Worm (Caenorhabditis elegans) whole organism, L4 larva: ENCODE results near the gene F52H2.3.

Experiments used
- D1046.2 ChIP-seq: fragments of 200-800 bp; sonication (Bioruptor generic); IDR thresholded peaks from 2 replicates; pipeline ENCODE4 v1.3.6; 2022; ENCODE audit warnings: missing genetic modification characterization, missing compliant biosample characterization
- F10B5.3 ChIP-seq: sonication (generic microtip); optimal IDR thresholded peaks from 2 replicates; lab custom pipeline; 2016; ENCODE audit warnings: mild to moderate bottlenecking, missing genetic modification characterization, missing compliant biosample characterization
- F26F4.8 ChIP-seq: fragments of 200-800 bp; sonication (Bioruptor generic); conservative IDR thresholded peaks from 2 replicates; pipeline ENCODE4 v1.3.6; 2022; ENCODE audit warnings: missing genetic modification characterization, missing compliant biosample characterization
- Y75B8A.6 ChIP-seq: fragments of 200-800 bp; sonication (Bioruptor generic); IDR thresholded peaks from 2 replicates; pipeline ENCODE4 v1.3.6; 2022; ENCODE audit warnings: missing genetic modification reagents, missing genetic modification characterization, missing compliant biosample characterization
- ZK337.2 ChIP-seq: fragments of 200-800 bp; sonication (Bioruptor generic); IDR thresholded peaks from 2 replicates; pipeline ENCODE4 v1.3.6; 2022; ENCODE audit warnings: missing genetic modification reagents, missing genetic modification characterization, missing compliant biosample characterization
- arid-1 ChIP-seq: fragments of 200-800 bp; sonication (Bioruptor generic); conservative IDR thresholded peaks from 2 replicates; pipeline ENCODE4 v1.3.6; 2022; ENCODE audit warnings: missing genetic modification reagents, missing genetic modification characterization, missing compliant biosample characterization
- ceh-20 ChIP-seq: fragments of 200-800 bp; sonication (Bioruptor generic); IDR thresholded peaks from 2 replicates; pipeline ENCODE4 v1.3.6; 2022; ENCODE audit warnings: missing genetic modification reagents, missing genetic modification characterization, missing compliant biosample characterization
- ceh-28 ChIP-seq: fragments of 150-350 bp; optimal IDR thresholded peaks from 2 replicates; lab custom pipeline; 2014; ENCODE audit warnings: missing biosample characterization, missing genetic modification reagents, missing genetic modification characterization
- ceh-32 ChIP-seq: sonication (generic microtip); optimal IDR thresholded peaks from 2 replicates; lab custom pipeline; 2016; ENCODE audit warnings: mild to moderate bottlenecking, missing genetic modification characterization, missing compliant biosample characterization; ENCODE audit not compliant: poor library complexity
- ceh-44 ChIP-seq: fragments of 200-800 bp; sonication (Bioruptor generic); IDR thresholded peaks from 2 replicates; pipeline ENCODE4 v1.3.6; 2022; ENCODE audit warnings: missing genetic modification reagents, missing genetic modification characterization, missing compliant biosample characterization
- ces-1 ChIP-seq: fragments of 150-350 bp; sonication (generic microtip); optimal IDR thresholded peaks from 4 replicates; lab custom pipeline; 2014; ENCODE audit warnings: missing biosample characterization, missing genetic modification reagents, missing genetic modification characterization
- cey-2 ChIP-seq: sonication (generic microtip); optimal IDR thresholded peaks from 3 replicates; lab custom pipeline; 2017; ENCODE audit warnings: missing genetic modification characterization, mild to moderate bottlenecking, missing compliant biosample characterization, antibody characterized with exemption, borderline replicate concordance; ENCODE audit not compliant: insufficient read depth
- ctbp-1 ChIP-seq: fragments of 200-800 bp; sonication (Bioruptor generic); IDR thresholded peaks from 2 replicates; pipeline ENCODE4 v1.3.6; 2022; ENCODE audit warnings: missing genetic modification reagents, missing genetic modification characterization, missing compliant biosample characterization
- daf-12 ChIP-seq: fragments of 150-350 bp; optimal IDR thresholded peaks from 2 replicates; lab custom pipeline; 2014; ENCODE audit warnings: missing biosample characterization, missing genetic modification reagents, missing genetic modification characterization
- daf-16 ChIP-seq, 3 experiments: sonication (generic microtip); optimal IDR thresholded peaks; 2 replicates each; lab custom pipeline; 2016 to 2017; ENCODE audit warnings: missing genetic modification characterization in 3 of 3, missing genetic modification reagents in 3 of 3, mild to moderate bottlenecking in 2 of 3, missing compliant biosample characterization in 2 of 3, missing biosample characterization in 1 of 3, moderate library complexity in 1 of 3
- daf-8 ChIP-seq: fragments of 200-800 bp; sonication (Bioruptor generic); IDR thresholded peaks from 2 replicates; pipeline ENCODE4 v1.3.6; 2022; ENCODE audit warnings: missing genetic modification characterization, missing compliant biosample characterization
- dmd-6 ChIP-seq: fragments of 200-800 bp; sonication (Bioruptor generic); IDR thresholded peaks from 2 replicates; pipeline ENCODE4 v1.3.6; 2022; ENCODE audit warnings: missing genetic modification reagents, missing genetic modification characterization, missing compliant biosample characterization
- dmd-8 ChIP-seq: fragments of 200-800 bp; sonication (Bioruptor generic); IDR thresholded peaks from 2 replicates; pipeline ENCODE4 v1.3.6; 2022; ENCODE audit warnings: missing genetic modification characterization, missing compliant biosample characterization
- dmd-9 ChIP-seq: fragments of 200-800 bp; sonication (Bioruptor generic); IDR thresholded peaks from 2 replicates; pipeline ENCODE4 v1.3.6; 2022; ENCODE audit warnings: missing genetic modification reagents, missing genetic modification characterization, missing compliant biosample characterization
- duxl-1 ChIP-seq: sonication (generic microtip); optimal IDR thresholded peaks from 2 replicates; lab custom pipeline; 2016; ENCODE audit warnings: mild to moderate bottlenecking, missing genetic modification characterization, moderate library complexity, missing compliant biosample characterization; ENCODE audit not compliant: poor library complexity
- egl-27 ChIP-seq: sonication (generic microtip); optimal IDR thresholded peaks from 3 replicates; lab custom pipeline; 2017; ENCODE audit warnings: missing biosample characterization, missing genetic modification reagents, missing genetic modification characterization
- egl-43 ChIP-seq: fragments of 200-800 bp; sonication (Bioruptor generic); IDR thresholded peaks from 2 replicates; pipeline ENCODE4 v1.3.6; 2022; ENCODE audit warnings: missing genetic modification reagents, missing genetic modification characterization, missing compliant biosample characterization
- fkh-10 ChIP-seq: fragments of 150-350 bp; optimal IDR thresholded peaks from 2 replicates; lab custom pipeline; 2014; ENCODE audit warnings: missing biosample characterization, missing genetic modification reagents, missing genetic modification characterization
- hlh-11 ChIP-seq: fragments of 200-800 bp; sonication (Bioruptor generic); optimal IDR thresholded peaks from 2 replicates; lab custom pipeline; 2018; ENCODE audit warnings: mild to moderate bottlenecking, missing genetic modification characterization, missing compliant biosample characterization
- hlh-30 ChIP-seq: sonication (generic microtip); optimal IDR thresholded peaks from 2 replicates; lab custom pipeline; 2017; ENCODE audit warnings: antibody characterized with exemption, mild to moderate bottlenecking, missing genetic modification characterization, missing compliant biosample characterization; ENCODE audit not compliant: insufficient read depth
- hmg-1.1 ChIP-seq: fragments of 200-800 bp; sonication (Bioruptor generic); IDR thresholded peaks from 2 replicates; pipeline ENCODE4 v1.3.6; 2022; ENCODE audit warnings: missing genetic modification reagents, missing genetic modification characterization, missing compliant biosample characterization
- lin-15B ChIP-seq: fragments of 150-350 bp; sonication (generic microtip); optimal IDR thresholded peaks from 3 replicates; lab custom pipeline; 2014; ENCODE audit warnings: missing biosample characterization, missing genetic modification characterization
- lin-38 ChIP-seq: fragments of 200-800 bp; sonication (Bioruptor generic); IDR thresholded peaks from 2 replicates; pipeline ENCODE4 v1.3.6; 2022; ENCODE audit warnings: missing genetic modification reagents, missing genetic modification characterization, missing compliant biosample characterization
- lin-39 ChIP-seq: fragments of 150-350 bp; optimal IDR thresholded peaks from 2 replicates; lab custom pipeline; 2014; ENCODE audit warnings: missing biosample characterization, missing genetic modification reagents, missing genetic modification characterization
- lsy-2 ChIP-seq, 2 experiments: fragments of 150-350 bp in 1 of 2; sonication (generic microtip) in 1 of 2; optimal IDR thresholded peaks; 2 replicates each; lab custom pipeline; 2014 to 2017; ENCODE audit warnings: missing biosample characterization in 2 of 2, missing genetic modification characterization in 2 of 2
- madf-5 ChIP-seq, 2 experiments: fragments of 200-800 bp; sonication (Bioruptor generic); IDR thresholded peaks; 2 replicates each; pipeline ENCODE4 v1.3.6; 2022; ENCODE audit warnings: missing compliant biosample characterization in 2 of 2, missing genetic modification characterization in 2 of 2
- mep-1 ChIP-seq: fragments of 150-350 bp; sonication (generic microtip); optimal IDR thresholded peaks from 3 replicates; lab custom pipeline; 2014; ENCODE audit warnings: missing biosample characterization, missing genetic modification characterization
- nhr-102 ChIP-seq: sonication (generic microtip); optimal IDR thresholded peaks from 2 replicates; lab custom pipeline; 2016; ENCODE audit warnings: mild to moderate bottlenecking, missing genetic modification characterization, moderate library complexity, missing compliant biosample characterization
- nhr-25 ChIP-seq: sonication (generic microtip); optimal IDR thresholded peaks from 2 replicates; lab custom pipeline; 2017; ENCODE audit warnings: missing genetic modification characterization, mild to moderate bottlenecking, missing compliant biosample characterization, antibody characterized with exemption, moderate library complexity, borderline replicate concordance; ENCODE audit not compliant: insufficient read depth
- nhr-28 ChIP-seq: fragments of 150-350 bp; optimal IDR thresholded peaks from 2 replicates; lab custom pipeline; 2014; ENCODE audit warnings: missing biosample characterization, missing genetic modification characterization
- nhr-41 ChIP-seq: fragments of 200-800 bp; sonication (Bioruptor generic); IDR thresholded peaks from 2 replicates; pipeline ENCODE4 v1.3.6; 2022; ENCODE audit warnings: missing genetic modification reagents, missing genetic modification characterization, missing compliant biosample characterization
- nhr-42 ChIP-seq: fragments of 200-800 bp; sonication (Bioruptor generic); IDR thresholded peaks from 2 replicates; pipeline ENCODE4 v1.3.6; 2022; ENCODE audit warnings: missing genetic modification characterization, missing compliant biosample characterization
- nhr-48 ChIP-seq: sonication (generic microtip); optimal IDR thresholded peaks from 2 replicates; lab custom pipeline; 2016; ENCODE audit warnings: mild to moderate bottlenecking, missing genetic modification characterization, missing compliant biosample characterization
- php-3 ChIP-seq: fragments of 200-800 bp; sonication (Bioruptor generic); IDR thresholded peaks from 2 replicates; pipeline ENCODE4 v1.3.6; 2022; ENCODE audit warnings: missing genetic modification reagents, missing genetic modification characterization, missing compliant biosample characterization
- sdz-12 ChIP-seq: fragments of 200-800 bp; sonication (Bioruptor generic); optimal IDR thresholded peaks from 2 replicates; lab custom pipeline; 2018; ENCODE audit warnings: mild to moderate bottlenecking, missing genetic modification characterization, missing compliant biosample characterization
- snpc-1.2 ChIP-seq: fragments of 200-800 bp; sonication (Bioruptor generic); IDR thresholded peaks from 2 replicates; pipeline ENCODE4 v1.3.6; 2022; ENCODE audit warnings: missing genetic modification reagents, missing genetic modification characterization, missing compliant biosample characterization
- tag-97 ChIP-seq: fragments of 200-800 bp; sonication (Bioruptor generic); IDR thresholded peaks from 2 replicates; pipeline ENCODE4 v1.3.6; 2022; ENCODE audit warnings: missing genetic modification characterization, missing compliant biosample characterization
- tra-1 ChIP-seq: fragments of 200-800 bp; sonication (Bioruptor generic); IDR thresholded peaks from 2 replicates; pipeline ENCODE4 v1.3.6; 2022; ENCODE audit warnings: missing genetic modification reagents, missing genetic modification characterization, missing compliant biosample characterization
- vab-7 ChIP-seq: fragments of 200-800 bp; sonication (Bioruptor generic); IDR thresholded peaks from 2 replicates; pipeline ENCODE4 v1.3.6; 2022; ENCODE audit warnings: missing genetic modification reagents, missing genetic modification characterization, missing compliant biosample characterization
- zfp-3 ChIP-seq: fragments of 200-800 bp; sonication (Bioruptor generic); conservative IDR thresholded peaks from 2 replicates; pipeline ENCODE4 v1.3.6; 2022; ENCODE audit warnings: missing genetic modification reagents, missing genetic modification characterization, missing compliant biosample characterization
- zip-11 ChIP-seq: fragments of 200-800 bp; sonication (Bioruptor generic); IDR thresholded peaks from 2 replicates; pipeline ENCODE4 v1.3.6; 2022; ENCODE audit warnings: missing genetic modification characterization, missing compliant biosample characterization
- zip-2 ChIP-seq: fragments of 150-350 bp; optimal IDR thresholded peaks from 2 replicates; lab custom pipeline; 2014; ENCODE audit warnings: missing biosample characterization, missing genetic modification characterization
- ztf-11 ChIP-seq: fragments of 150-350 bp; optimal IDR thresholded peaks from 2 replicates; lab custom pipeline; 2014; ENCODE audit warnings: missing biosample characterization, missing genetic modification characterization
- ztf-7 ChIP-seq: fragments of 150-350 bp; optimal IDR thresholded peaks from 2 replicates; lab custom pipeline; 2014; ENCODE audit warnings: missing biosample characterization, missing genetic modification characterization

The F52H2.3 gene

DNA sequence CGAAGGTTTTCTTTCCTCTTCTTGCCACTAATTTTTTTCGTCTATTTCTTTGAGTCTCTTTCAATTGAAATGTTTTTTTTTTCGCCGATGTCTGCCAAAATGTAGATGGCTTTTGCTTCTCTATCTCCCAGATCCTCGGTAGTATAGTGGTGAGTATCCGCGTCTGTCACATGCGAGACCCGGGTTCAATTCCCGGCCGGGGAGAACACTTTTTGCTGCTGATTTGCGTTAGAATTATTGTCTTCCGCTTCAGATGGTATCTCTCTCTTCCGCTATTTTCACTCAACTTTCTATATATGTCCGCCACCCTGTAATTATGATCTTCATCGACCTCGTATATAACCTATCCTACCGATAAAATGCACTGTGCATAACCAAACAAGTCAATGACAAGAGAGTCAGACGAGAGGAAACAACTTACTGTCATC lies 12.6 kb upstream of the F52H2.3 start (continued):
- TF ChIP-seq arid-1 (GFP tag; lab: Robert Waterston, UW) (peak; percentile 67), ceh-44 (peak; percentile 61; the same call in 1 of the 2 replicates), Y75B8A.6 (peak; percentile 60; the same call in 1 of the 2 replicates), madf-5 (GFP tag; IDR thresholded peaks at IDR 0.05; lab: Robert Waterston, UW) (peak; percentile 37 to 86; a peak in 1 of 4 replicates), lin-38 (GFP tag; lab: Robert Waterston, UW) (peak; percentile 77), lin-15B (no peak), F10B5.3 (tag; lab: Kevin White, UChicago) (peak; percentile 31), php-3 (no peak; the same call in 1 of the 2 replicates), sdz-12 (GFP tag; lab: Kevin White, UChicago) (peak; percentile 75), D1046.2 (GFP tag; lab: Robert Waterston, UW) (peak; percentile 73; the same call in 1 of the 2 replicates), daf-8 (GFP tag; lab: Robert Waterston, UW) (no peak), lin-39 (tag; lab: Kevin White, UChicago) (no peak), egl-27 (no peak), hlh-30 (tag; lab: Kevin White, UChicago) (peak; percentile 94), hmg-1.1 (peak; percentile 92), ces-1 (GFP tag; lab: Kevin White, UChicago) (no peak), ZK337.2 (GFP tag; lab: Robert Waterston, UW) (peak; percentile 81), egl-43 (peak; percentile 94), fkh-10 (GFP tag; lab: Kevin White, UChicago) (no peak), nhr-41 (GFP tag; lab: Robert Waterston, UW) (peak; percentile 93), tra-1 (GFP tag; lab: Robert Waterston, UW) (peak; percentile 80), mep-1 (tag; lab: Kevin White, UChicago) (peak; percentile 85), ztf-7 (tag; lab: Kevin White, UChicago) (peak; percentile 60), ceh-28 (tag; lab: Kevin White, UChicago) (no peak), vab-7 (GFP tag; lab: Robert Waterston, UW) (peak; percentile 82), dmd-6 (GFP tag; lab: Robert Waterston, UW) (peak; percentile 60), ctbp-1 (GFP tag; lab: Robert Waterston, UW) (peak; percentile 77), dmd-9 (GFP tag; lab: Robert Waterston, UW) (peak; percentile 58; the same call in 1 of the 2 replicates), dmd-8 (GFP tag; lab: Robert Waterston, UW) (peak; percentile 70), nhr-28 (peak; percentile 65), nhr-48 (peak; percentile 78), tag-97 (no peak), ceh-20 (peak; percentile 83), ztf-11 (tag; lab: Kevin White, UChicago) (no peak), zip-2 (tag; lab: Kevin White, UChicago) (peak; percentile 87), duxl-1 (tag; lab: Kevin White, UChicago) (peak; percentile 52), lsy-2 (tag; optimal IDR thresholded peaks at IDR 0.05; lab: Kevin White, UChicago) (peak in 1 of 2 experiments; percentile 66), cey-2 (no peak), nhr-42 (peak; percentile 55; the same call in 1 of the 2 replicates), ceh-32 (no peak), snpc-1.2 (GFP tag; lab: Robert Waterston, UW) (peak; percentile 83), nhr-102 (tag; lab: Kevin White, UChicago) (peak; percentile 83), hlh-11 (tag; lab: Kevin White, UChicago) (peak; percentile 69), zip-11 (GFP tag; lab: Robert Waterston, UW) (peak; percentile 56; the same call in 1 of the 2 replicates), daf-12 (tag; lab: Kevin White, UChicago) (no peak), nhr-25 (peak; percentile 35), daf-16 (GFP tag; optimal IDR thresholded peaks at IDR 0.05; lab: Kevin White, UChicago) (peak; percentile 68 to 91), daf-16 (tag; optimal IDR thresholded peaks at IDR 0.05; lab: Kevin White, UChicago) (peak; percentile 75), zfp-3 (GFP tag; lab: Robert Waterston, UW) (no peak), F26F4.8 (GFP tag; lab: Robert Waterston, UW) (peak; percentile 81)
